Worm (Caenorhabditis elegans) whole organism, young adult: Measurements from ENCODE around the gene ttr-17.
A peak's percentile ranks its signal among the peaks of the same experiment; 100 is the strongest.

Experiments used
- B0019.2 ChIP-seq: fragments of 200-800 bp; sonication (Bioruptor generic); conservative IDR thresholded peaks from 2 replicates; pipeline ENCODE4 v1.3.6; 2022; ENCODE audit warnings: missing genetic modification reagents, missing genetic modification characterization, missing compliant biosample characterization
- B0336.3 ChIP-seq: fragments of 200-800 bp; sonication (Bioruptor generic); IDR thresholded peaks from 2 replicates; pipeline ENCODE4 v1.3.6; 2022; ENCODE audit warnings: missing genetic modification characterization, missing compliant biosample characterization
- F10E7.11 ChIP-seq: sonication (generic microtip); optimal IDR thresholded peaks from 2 replicates; lab custom pipeline; 2017; ENCODE audit warnings: mild to moderate bottlenecking, missing genetic modification characterization, moderate library complexity, missing compliant biosample characterization
- F22D6.2 ChIP-seq: sonication (generic microtip); optimal IDR thresholded peaks from 2 replicates; lab custom pipeline; 2016; ENCODE audit warnings: mild to moderate bottlenecking, missing genetic modification characterization, missing compliant biosample characterization
- F33H1.4 ChIP-seq: fragments of 200-800 bp; sonication (Bioruptor generic); IDR thresholded peaks from 2 replicates; pipeline ENCODE4 v1.3.6; 2022; ENCODE audit warnings: missing genetic modification reagents, missing genetic modification characterization, missing compliant biosample characterization
- F52B5.7 ChIP-seq: sonication (generic microtip); optimal IDR thresholded peaks from 2 replicates; lab custom pipeline; 2016; ENCODE audit warnings: mild to moderate bottlenecking, missing genetic modification characterization, missing compliant biosample characterization
- F55B11.4 ChIP-seq: sonication (generic microtip); optimal IDR thresholded peaks from 2 replicates; lab custom pipeline; 2016; ENCODE audit warnings: missing compliant biosample characterization, missing genetic modification characterization, borderline replicate concordance; ENCODE audit not compliant: insufficient read depth
- K11D2.4 ChIP-seq: fragments of 200-800 bp; sonication (Bioruptor generic); IDR thresholded peaks from 2 replicates; pipeline ENCODE4 v1.3.6; 2022; ENCODE audit warnings: missing genetic modification reagents, missing genetic modification characterization, missing compliant biosample characterization
- T07F8.4 ChIP-seq: sonication (generic microtip); optimal IDR thresholded peaks from 2 replicates; lab custom pipeline; 2016; ENCODE audit warnings: mild to moderate bottlenecking, missing genetic modification characterization, moderate library complexity, missing compliant biosample characterization
- Y79H2A.3 ChIP-seq: fragments of 200-800 bp; sonication (Bioruptor generic); conservative IDR thresholded peaks from 2 replicates; pipeline ENCODE4 v1.3.6; 2022; ENCODE audit warnings: missing genetic modification reagents, missing genetic modification characterization, missing compliant biosample characterization
- Y95B8A.8 ChIP-seq: fragments of 200-800 bp; sonication (Bioruptor generic); IDR thresholded peaks from 2 replicates; pipeline ENCODE4 v1.3.6; 2022; ENCODE audit warnings: missing genetic modification reagents, missing genetic modification characterization, missing compliant biosample characterization
- ZK185.1 ChIP-seq: sonication (generic microtip); optimal IDR thresholded peaks from 2 replicates; lab custom pipeline; 2016; ENCODE audit warnings: mild to moderate bottlenecking, missing genetic modification characterization, missing compliant biosample characterization; ENCODE audit not compliant: poor library complexity, severe bottlenecking
- aptf-2 ChIP-seq: fragments of 200-800 bp; sonication (Bioruptor generic); conservative IDR thresholded peaks from 2 replicates; pipeline ENCODE4 v1.3.6; 2022; ENCODE audit warnings: missing genetic modification reagents, missing genetic modification characterization, missing compliant biosample characterization
- atf-7 ChIP-seq: sonication (generic microtip); optimal IDR thresholded peaks from 2 replicates; lab custom pipeline; 2017; ENCODE audit warnings: mild to moderate bottlenecking, missing genetic modification characterization, missing compliant biosample characterization
- attf-6 ChIP-seq: fragments of 200-800 bp; sonication (Bioruptor generic); IDR thresholded peaks from 2 replicates; pipeline ENCODE4 v1.3.6; 2022; ENCODE audit warnings: missing genetic modification reagents, missing genetic modification characterization, missing compliant biosample characterization
- ceh-40 ChIP-seq: fragments of 200-800 bp; sonication (Bioruptor generic); IDR thresholded peaks from 2 replicates; pipeline ENCODE4 v1.3.6; 2022; ENCODE audit warnings: missing genetic modification characterization, missing compliant biosample characterization
- ceh-91 ChIP-seq: fragments of 200-800 bp; sonication (Bioruptor generic); IDR thresholded peaks from 2 replicates; pipeline ENCODE4 v1.3.6; 2022; ENCODE audit warnings: missing genetic modification reagents, missing genetic modification characterization, missing compliant biosample characterization
- die-1 ChIP-seq: sonication (generic microtip); optimal IDR thresholded peaks from 2 replicates; lab custom pipeline; 2016; ENCODE audit warnings: missing genotype, mild to moderate bottlenecking, missing genetic modification characterization, missing compliant biosample characterization
- dox-1 ChIP-seq: fragments of 200-800 bp; sonication (Bioruptor generic); IDR thresholded peaks from 2 replicates; pipeline ENCODE4 v1.3.6; 2022; ENCODE audit warnings: missing genetic modification reagents, missing genetic modification characterization, missing compliant biosample characterization
- dpl-1 ChIP-seq: fragments of 150-350 bp; optimal IDR thresholded peaks from 2 replicates; lab custom pipeline; 2014; ENCODE audit warnings: missing biosample characterization, missing genetic modification reagents, missing genetic modification characterization
- egl-44 ChIP-seq: fragments of 200-800 bp; sonication (Bioruptor generic); IDR thresholded peaks from 2 replicates; pipeline ENCODE4 v1.3.6; 2022; ENCODE audit warnings: missing genetic modification reagents, missing genetic modification characterization, missing compliant biosample characterization
- egrh-3 ChIP-seq: fragments of 200-800 bp; sonication (Bioruptor generic); IDR thresholded peaks from 2 replicates; pipeline ENCODE4 v1.3.6; 2022; ENCODE audit warnings: missing genetic modification reagents, missing genetic modification characterization, missing compliant biosample characterization
- ekl-4 ChIP-seq: fragments of 200-800 bp; sonication (Bioruptor generic); IDR thresholded peaks from 2 replicates; pipeline ENCODE4 v1.3.6; 2022; ENCODE audit warnings: missing genetic modification reagents, missing genetic modification characterization, missing compliant biosample characterization
- gei-17 ChIP-seq: fragments of 200-800 bp; sonication (Bioruptor generic); optimal IDR thresholded peaks from 2 replicates; lab custom pipeline; 2018; ENCODE audit warnings: mild to moderate bottlenecking, missing genetic modification characterization, missing compliant biosample characterization
- hmg-1.2 ChIP-seq: fragments of 200-800 bp; sonication (Bioruptor generic); IDR thresholded peaks from 2 replicates; pipeline ENCODE4 v1.3.6; 2022; ENCODE audit warnings: missing genetic modification reagents, missing genetic modification characterization, missing compliant biosample characterization
- hrde-1 ChIP-seq: sonication (generic microtip); optimal IDR thresholded peaks from 2 replicates; lab custom pipeline; 2016; ENCODE audit warnings: missing genetic modification characterization, mild to moderate bottlenecking, missing compliant biosample characterization, moderate library complexity, missing genotype, missing genetic modification reagents, borderline replicate concordance
- let-526 ChIP-seq: fragments of 200-800 bp; sonication (Bioruptor generic); IDR thresholded peaks from 2 replicates; pipeline ENCODE4 v1.3.6; 2022; ENCODE audit warnings: missing genetic modification reagents, missing genetic modification characterization, missing compliant biosample characterization
- lsl-1 ChIP-seq: fragments of 200-800 bp; sonication (Bioruptor generic); optimal IDR thresholded peaks from 2 replicates; lab custom pipeline; 2018; ENCODE audit warnings: mild to moderate bottlenecking, missing genetic modification characterization, moderate library complexity, missing compliant biosample characterization
- madf-10 ChIP-seq: sonication (generic microtip); optimal IDR thresholded peaks from 2 replicates; lab custom pipeline; 2016; ENCODE audit warnings: mild to moderate bottlenecking, missing genetic modification characterization, missing compliant biosample characterization
- madf-8 ChIP-seq: fragments of 200-800 bp; sonication (Bioruptor generic); conservative IDR thresholded peaks from 2 replicates; pipeline ENCODE4 v1.3.6; 2022; ENCODE audit warnings: missing genetic modification reagents, missing genetic modification characterization, missing compliant biosample characterization
- nhr-179 ChIP-seq: sonication (generic microtip); optimal IDR thresholded peaks from 2 replicates; lab custom pipeline; 2016; ENCODE audit warnings: mild to moderate bottlenecking, missing genetic modification characterization, missing compliant biosample characterization
- pbrm-1 ChIP-seq: fragments of 200-800 bp; sonication (Bioruptor generic); IDR thresholded peaks from 2 replicates; pipeline ENCODE4 v1.3.6; 2022; ENCODE audit warnings: missing genetic modification reagents, missing genetic modification characterization, missing compliant biosample characterization
- rec-8 ChIP-seq, 2 experiments: sonication (generic microtip); optimal IDR thresholded peaks; 2 replicates each; lab custom pipeline; 2016; ENCODE audit warnings: mild to moderate bottlenecking in 2 of 2, missing genetic modification characterization in 2 of 2, missing genetic modification reagents in 2 of 2, missing genotype in 2 of 2, missing biosample characterization in 1 of 2, missing compliant biosample characterization in 1 of 2, moderate library complexity in 1 of 2
- repo-1 ChIP-seq: sonication (generic microtip); optimal IDR thresholded peaks from 2 replicates; lab custom pipeline; 2017; ENCODE audit warnings: mild to moderate bottlenecking, missing genetic modification characterization, missing compliant biosample characterization
- rpc-1 ChIP-seq, 2 experiments: fragments of 150-350 bp in 1 of 2; sonication (generic microtip) in 1 of 2; optimal IDR thresholded peaks; 2 replicates each; lab custom pipeline; 2014 to 2018; ENCODE audit warnings: missing biosample characterization in 1 of 2, missing genetic modification characterization in 1 of 2, missing genetic modification reagents in 1 of 2, missing genotype in 1 of 2
- sdz-38 ChIP-seq: sonication (generic microtip); optimal IDR thresholded peaks from 2 replicates; lab custom pipeline; 2016; ENCODE audit warnings: missing genotype, missing genetic modification characterization, missing compliant biosample characterization
- snpc-1.1 ChIP-seq: sonication (generic microtip); optimal IDR thresholded peaks from 2 replicates; lab custom pipeline; 2017; ENCODE audit warnings: missing genetic modification characterization, mild to moderate bottlenecking, missing compliant biosample characterization, antibody characterized with exemption, moderate library complexity, missing genotype, missing genetic modification reagents; ENCODE audit not compliant: insufficient read depth
- somi-1 ChIP-seq: fragments of 200-800 bp; sonication (Bioruptor generic); optimal IDR thresholded peaks from 2 replicates; lab custom pipeline; 2018; ENCODE audit warnings: mild to moderate bottlenecking, missing genetic modification characterization, missing compliant biosample characterization
- unc-62 ChIP-seq: fragments of 150-350 bp; optimal IDR thresholded peaks from 2 replicates; lab custom pipeline; 2014; ENCODE audit warnings: missing biosample characterization, missing genetic modification reagents, missing genetic modification characterization
- xnd-1 ChIP-seq: sonication (generic microtip); optimal IDR thresholded peaks from 2 replicates; lab custom pipeline; 2016; ENCODE audit warnings: missing genotype, missing genetic modification reagents, missing genetic modification characterization, missing compliant biosample characterization
- ztf-18 ChIP-seq: sonication (generic microtip); optimal IDR thresholded peaks from 2 replicates; lab custom pipeline; 2016; ENCODE audit warnings: missing genotype, mild to moderate bottlenecking, missing genetic modification characterization, missing compliant biosample characterization
- ztf-26 ChIP-seq: sonication (generic microtip); optimal IDR thresholded peaks from 2 replicates; lab custom pipeline; 2017; ENCODE audit warnings: missing genetic modification characterization, missing compliant biosample characterization
- ztf-6 ChIP-seq: fragments of 200-800 bp; sonication (Bioruptor generic); IDR thresholded peaks from 2 replicates; pipeline ENCODE4 v1.3.6; 2022; ENCODE audit warnings: missing genetic modification reagents, missing genetic modification characterization, missing compliant biosample characterization

The ttr-17 gene

ce11 chrIV:11094052-11094451 is 27.2 kb upstream of the ttr-17 start:
- no peak for TF ChIP-seq atf-7 (tag; lab: Kevin White, UChicago)
- TF ChIP-seq B0336.3 (GFP tag; lab: Robert Waterston, UW), result no peak
- no peak for TF ChIP-seq attf-6
- no peak for TF ChIP-seq pbrm-1 (GFP tag; lab: Robert Waterston, UW)
- no peak for TF ChIP-seq hmg-1.2
- no peak for TF ChIP-seq nhr-179 (tag; lab: Kevin White, UChicago)
- TF ChIP-seq F33H1.4 (GFP tag; lab: Robert Waterston, UW), result no peak
- no peak for TF ChIP-seq Y95B8A.8 (GFP tag; lab: Robert Waterston, UW)
- no peak for TF ChIP-seq rec-8 (tag; optimal IDR thresholded peaks at IDR 0.05; lab: Kevin White, UChicago)
- no peak for TF ChIP-seq ceh-91 (GFP tag; lab: Robert Waterston, UW)
- no peak for TF ChIP-seq ekl-4 (GFP tag; lab: Robert Waterston, UW)
- TF ChIP-seq B0019.2 (GFP tag; lab: Robert Waterston, UW), result no peak
- no peak for TF ChIP-seq F55B11.4 (tag; lab: Kevin White, UChicago)
- no peak for TF ChIP-seq F10E7.11
- TF ChIP-seq rpc-1 (optimal IDR thresholded peaks at IDR 0.05; lab: Kevin White, UChicago), result no peak
- TF ChIP-seq rpc-1 (tag; optimal IDR thresholded peaks at IDR 0.05; lab: Kevin White, UChicago), result no peak
- TF ChIP-seq aptf-2 (GFP tag; lab: Robert Waterston, UW), result no peak
- TF ChIP-seq xnd-1 (tag; lab: Kevin White, UChicago), result no peak
- no peak for TF ChIP-seq ztf-18

ce11 chrIV:11092502-11093080 is 25.8 kb upstream of the ttr-17 start, which contains the start of gene bcc-1:
bcc-1 (minus strand) TSS chrIV:11092552.
- TF ChIP-seq ztf-26 (peak; percentile 5), somi-1 (peak; percentile 49), egrh-3 (no peak)

ce11 chrIV:11089527-11089926 is 22.7 kb upstream of the ttr-17 start, which contains the start of gene M7.7:
M7.7 (plus strand) TSS chrIV:11089827.
- TF ChIP-seq hmg-1.2, result no peak
- TF ChIP-seq unc-62 (GFP tag; lab: Kevin White, UChicago), result no peak
- no peak for TF ChIP-seq dox-1 (GFP tag; lab: Robert Waterston, UW)
- TF ChIP-seq T07F8.4 (tag; lab: Kevin White, UChicago), result no peak
- no peak for TF ChIP-seq snpc-1.1 (tag; lab: Kevin White, UChicago)
- TF ChIP-seq F52B5.7, result no peak
- TF ChIP-seq sdz-38 (tag; lab: Kevin White, UChicago), result no peak
- TF ChIP-seq aptf-2 (GFP tag; lab: Robert Waterston, UW), result no peak
- no peak for TF ChIP-seq ZK185.1 (tag; lab: Kevin White, UChicago)
- no peak for TF ChIP-seq let-526 (GFP tag; lab: Robert Waterston, UW)

DNA sequence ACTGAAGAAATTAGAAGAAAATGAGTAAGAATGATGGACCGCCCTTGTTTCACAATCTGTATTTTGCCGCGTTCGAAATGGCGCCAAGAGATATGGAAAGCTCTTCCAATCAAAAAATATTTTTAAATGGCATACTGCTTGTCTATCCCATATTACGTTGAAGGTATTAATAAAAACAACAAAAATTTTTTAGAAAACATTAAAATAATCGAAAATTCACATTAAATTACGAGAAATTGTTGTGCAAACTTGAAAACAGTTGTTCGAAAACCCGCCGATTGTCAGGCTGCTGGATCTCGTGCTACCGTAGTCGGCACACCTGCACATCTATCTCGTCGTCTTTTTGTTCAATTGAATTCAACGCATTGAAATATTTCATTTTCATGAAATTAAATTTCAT is 16.8 kb upstream of the ttr-17 start, which contains the start of gene klc-1:
Gene klc-1 (plus strand): TSS at position 127 of the 400 bp plus-strand sequence.
- TF ChIP-seq madf-10 (no peak), gei-17 (no peak), atf-7 (tag; lab: Kevin White, UChicago) (no peak), ekl-4 (GFP tag; lab: Robert Waterston, UW) (0 out of 2 replicates have a peak, but pooled peaks have one; percentile 15), lsl-1 (GFP tag; lab: Kevin White, UChicago) (peak; percentile 80), F22D6.2 (no peak), ceh-40 (GFP tag; lab: Robert Waterston, UW) (no peak), pbrm-1 (GFP tag; lab: Robert Waterston, UW) (peak; percentile 21; the same call in 1 of the 2 replicates), repo-1 (tag; lab: Kevin White, UChicago) (no peak), madf-8 (GFP tag; lab: Robert Waterston, UW) (peak; percentile 81), egl-44 (GFP tag; lab: Robert Waterston, UW) (no peak), ztf-6 (GFP tag; lab: Robert Waterston, UW) (no peak), ztf-18 (no peak), Y79H2A.3 (GFP tag; lab: Robert Waterston, UW) (no peak), K11D2.4 (GFP tag; lab: Robert Waterston, UW) (no peak), die-1 (tag; lab: Kevin White, UChicago) (no peak), hrde-1 (tag; lab: Kevin White, UChicago) (no peak), dpl-1 (GFP tag; lab: Kevin White, UChicago) (peak; percentile 62)
